Fruit fly (Drosophila melanogaster): ENCODE data around the gene CG7079.

Gene CG7079

dm6 chr3R:21065010-21065695 lies 16.5 kb upstream of the CG7079 start, which contains the start of gene AnxB9 (continued):
- TF ChIP-seq N (GFP tag; optimal IDR thresholded peaks at IDR 0.05) (no peak), GATAd (GFP tag; optimal IDR thresholded peaks at IDR 0.05) (no peak), rgr (GFP tag; optimal IDR thresholded peaks at IDR 0.05) (peak; percentile 79), CG32264 (GFP tag; optimal IDR thresholded peaks at IDR 0.05) (peak; percentile 28), foxo (GFP tag; optimal IDR thresholded peaks at IDR 0.05) (peak in 1 of 2 experiments; percentile 36), Mio (GFP tag; optimal IDR thresholded peaks at IDR 0.05) (no peak), CG9705 (GFP tag; optimal IDR thresholded peaks at IDR 0.05) (no peak), OdsH (GFP tag; optimal IDR thresholded peaks at IDR 0.05) (peak; percentile 47), Hr78 (GFP tag; optimal IDR thresholded peaks at IDR 0.05) (no peak), br (GFP tag; optimal IDR thresholded peaks at IDR 0.05) (peak; percentile 52), Rel (GFP tag; optimal IDR thresholded peaks at IDR 0.05) (no peak), Rel (tag; optimal IDR thresholded peaks at IDR 0.05) (peak; percentile 44), CrebA (GFP tag; optimal IDR thresholded peaks at IDR 0.05; ENCODE audit: borderline replicate concordance) (no peak), sage (GFP tag; optimal IDR thresholded peaks at IDR 0.05) (no peak)

- TF ChIP-seq rgr (GFP tag; optimal IDR thresholded peaks at IDR 0.05) = no peak
- peak; percentile 37 for TF ChIP-seq Myc (optimal IDR thresholded peaks at IDR 0.05)
- TF ChIP-seq dl (GFP tag; optimal IDR thresholded peaks at IDR 0.05; ENCODE audit: insufficient read depth in 1 of 2, partially characterized antibody in 2 of 2) = peak; percentile 4 to 44
- TF ChIP-seq Jra (GFP tag; optimal IDR thresholded peaks at IDR 0.05) = peak; percentile 27
- TF ChIP-seq Dif (GFP tag; optimal IDR thresholded peaks at IDR 0.05; ENCODE audit: partially characterized antibody) = peak; percentile 91
- TF ChIP-seq Hr83 (GFP tag; optimal IDR thresholded peaks at IDR 0.05; ENCODE audit: poor library complexity, severe bottlenecking) = peak; percentile 10
- TF ChIP-seq Abd-B (GFP tag; optimal IDR thresholded peaks at IDR 0.05) = no peak
- TF ChIP-seq CG9705 (GFP tag; optimal IDR thresholded peaks at IDR 0.05) = no peak
- no peak for TF ChIP-seq tai (GFP tag; optimal IDR thresholded peaks at IDR 0.05)
- no peak for TF ChIP-seq CrebA (GFP tag; optimal IDR thresholded peaks at IDR 0.05; ENCODE audit: borderline replicate concordance)
- TF ChIP-seq Hnf4 (GFP tag; optimal IDR thresholded peaks at IDR 0.05) = peak; percentile 11
- TF ChIP-seq Vsx2 (GFP tag; optimal IDR thresholded peaks at IDR 0.05; ENCODE audit: partially characterized antibody) = no peak
- no peak for TF ChIP-seq Mio (GFP tag; optimal IDR thresholded peaks at IDR 0.05)
- TF ChIP-seq usp (GFP tag; optimal IDR thresholded peaks at IDR 0.05) = no peak
- no peak for TF ChIP-seq HLH106 (tag; optimal IDR thresholded peaks at IDR 0.05)
- TF ChIP-seq GATAd (GFP tag; optimal IDR thresholded peaks at IDR 0.05) = no peak
- TF ChIP-seq Sp1 (GFP tag; optimal IDR thresholded peaks at IDR 0.05) = no peak
- TF ChIP-seq pan (optimal IDR thresholded peaks at IDR 0.05) = no peak
- TF ChIP-seq sv (GFP tag; optimal IDR thresholded peaks at IDR 0.05) = no peak
- TF ChIP-seq br (GFP tag; optimal IDR thresholded peaks at IDR 0.05) = no peak
Measured at dm6 chr3R:21064000-21064924, 15.6 kb upstream of the CG7079 start, which contains the start of gene Cortactin. Gene Cortactin (minus strand): TSS chr3R:21064471.

dm6 chr3R:21063433-21063832 lies 14.8 kb upstream of the CG7079 start:
- TF ChIP-seq Jra (GFP tag; optimal IDR thresholded peaks at IDR 0.05) (no peak), Hnf4 (GFP tag; optimal IDR thresholded peaks at IDR 0.05) (no peak), sage (GFP tag; optimal IDR thresholded peaks at IDR 0.05) (no peak), h (GFP tag; optimal IDR thresholded peaks at IDR 0.05) (no peak), Vsx2 (GFP tag; optimal IDR thresholded peaks at IDR 0.05; ENCODE audit: partially characterized antibody) (no peak), GATAd (GFP tag; optimal IDR thresholded peaks at IDR 0.05) (no peak), sv (GFP tag; optimal IDR thresholded peaks at IDR 0.05) (no peak), CG9705 (GFP tag; optimal IDR thresholded peaks at IDR 0.05) (no peak), Sp1 (GFP tag; optimal IDR thresholded peaks at IDR 0.05) (no peak), Rel (GFP tag; optimal IDR thresholded peaks at IDR 0.05) (no peak), Rel (tag; optimal IDR thresholded peaks at IDR 0.05) (no peak), brk (GFP tag; optimal IDR thresholded peaks at IDR 0.05) (no peak)
